Worm (Caenorhabditis elegans): ENCODE measurements around the gene D2089.8.

D2089.8 gene

ce11 chrII:10665031-10665430 lies 2.5 kb upstream of the D2089.8 start, which contains the start of gene D2089.3:
TSS of gene D2089.3 (minus strand) at chrII:10665131.
- TF ChIP-seq elt-3 (tag; optimal IDR thresholded peaks at IDR 0.05), result no peak
- no peak for TF ChIP-seq isw-1 (GFP tag; IDR thresholded peaks at IDR 0.05)
- no peak for TF ChIP-seq aly-2 (tag; optimal IDR thresholded peaks at IDR 0.05)
- TF ChIP-seq tbx-2 (tag; optimal IDR thresholded peaks at IDR 0.05), result no peak
- TF ChIP-seq unc-86 (tag; optimal IDR thresholded peaks at IDR 0.05), result no peak
- no peak for TF ChIP-seq efl-1 (optimal IDR thresholded peaks at IDR 0.05)
- no peak for TF ChIP-seq efl-1 (GFP tag; optimal IDR thresholded peaks at IDR 0.05 in 1 of 2)
- TF ChIP-seq dpl-1 (GFP tag; optimal IDR thresholded peaks at IDR 0.05), result no peak
- no peak for TF ChIP-seq ceh-82 (tag; optimal IDR thresholded peaks at IDR 0.05)
- no peak for TF ChIP-seq mab-9 (GFP tag; IDR thresholded peaks at IDR 0.05)
- TF ChIP-seq nhr-20 (tag; optimal IDR thresholded peaks at IDR 0.05), result no peak
- TF ChIP-seq nhr-71 (tag; optimal IDR thresholded peaks at IDR 0.05), result no peak
- TF ChIP-seq egl-27 (tag; optimal IDR thresholded peaks at IDR 0.05), result no peak

ce11 chrII:10662279-10662678 lies 302 bp downstream of the D2089.8 start:
- no peak for TF ChIP-seq rnt-1 (tag; optimal IDR thresholded peaks at IDR 0.05)
- no peak for TF ChIP-seq efl-1 (optimal IDR thresholded peaks at IDR 0.05)
- TF ChIP-seq efl-1 (GFP tag; optimal IDR thresholded peaks at IDR 0.05 in 1 of 2), result peak in 1 of 2 experiments; percentile 75

- TF ChIP-seq snpc-4 (tag; optimal IDR thresholded peaks at IDR 0.05) (no peak), alr-1 (tag; optimal IDR thresholded peaks at IDR 0.05; ENCODE audit: borderline replicate concordance) (no peak), ets-5 (GFP tag; IDR thresholded peaks at IDR 0.05) (0 out of 2 replicates have a peak, but pooled peaks have one; percentile 67), ama-1 (optimal IDR thresholded peaks at IDR 0.05) (no peak), egl-13 (tag; optimal IDR thresholded peaks at IDR 0.05) (no peak), blmp-1 (tag; optimal IDR thresholded peaks at IDR 0.05) (peak; percentile 14)
Observed at ce11 chrII:10661448-10662064, 1.0 kb downstream of the D2089.8 start.

ce11 chrII:10660892-10661291 lies 1.7 kb downstream of the D2089.8 start, which contains the start of gene marc-2:
TSS of gene marc-2 (minus strand) at chrII:10660992.
- no peak for TF ChIP-seq swsn-7 (tag; optimal IDR thresholded peaks at IDR 0.05)
- peak; percentile 10 for TF ChIP-seq nhr-85 (tag)
- no peak for TF ChIP-seq rnt-1 (tag; optimal IDR thresholded peaks at IDR 0.05)
- TF ChIP-seq nhr-11 (tag; optimal IDR thresholded peaks at IDR 0.05), result no peak
- no peak for TF ChIP-seq efl-1 (optimal IDR thresholded peaks at IDR 0.05)
- TF ChIP-seq efl-1 (GFP tag; optimal IDR thresholded peaks at IDR 0.05 in 1 of 2), result no peak
- TF ChIP-seq irx-1 (tag; optimal IDR thresholded peaks at IDR 0.05), result no peak

- TF ChIP-seq unc-98 (GFP tag; IDR thresholded peaks at IDR 0.05), result no peak
- no peak for TF ChIP-seq efl-1 (optimal IDR thresholded peaks at IDR 0.05)
- TF ChIP-seq efl-1 (GFP tag; optimal IDR thresholded peaks at IDR 0.05 in 1 of 2), result peak in 1 of 2 experiments; percentile 51
Observed at ce11 chrII:10659585-10659984, 3.0 kb downstream of the D2089.8 start.

- TF ChIP-seq C04F5.9 (tag; optimal IDR thresholded peaks at IDR 0.05) (no peak), nhr-90 (tag; optimal IDR thresholded peaks at IDR 0.05; ENCODE audit: poor library complexity) (peak; percentile 57), mdl-1 (tag; optimal IDR thresholded peaks at IDR 0.05) (peak in 1 of 2 experiments; percentile 44), F16B12.6 (tag; optimal IDR thresholded peaks at IDR 0.05) (peak; percentile 49), C16A3.4 (tag; optimal IDR thresholded peaks at IDR 0.05) (peak; percentile 60), egl-27 (tag; optimal IDR thresholded peaks at IDR 0.05) (no peak), lin-13 (GFP tag; optimal IDR thresholded peaks at IDR 0.05) (peak; percentile 45), Y116A8C.19 (tag; optimal IDR thresholded peaks at IDR 0.05; ENCODE audit: borderline replicate concordance) (no peak), zag-1 (tag; optimal IDR thresholded peaks at IDR 0.05) (no peak), lin-14 (GFP tag; optimal IDR thresholded peaks at IDR 0.05) (peak; percentile 85), hlh-4 (tag; optimal IDR thresholded peaks at IDR 0.05) (no peak), grh-1 (GFP tag; IDR thresholded peaks at IDR 0.05) (peak; percentile 53; the same call in 1 of the 2 replicates), unc-130 (tag; optimal IDR thresholded peaks at IDR 0.05) (peak; percentile 76), nhr-77 (tag; optimal IDR thresholded peaks at IDR 0.05) (peak; percentile 46), elt-2 (tag; optimal IDR thresholded peaks at IDR 0.05) (peak; percentile 10), dsc-1 (tag; optimal IDR thresholded peaks at IDR 0.05) (peak; percentile 49), swsn-7 (tag; optimal IDR thresholded peaks at IDR 0.05) (peak; percentile 68), ceh-90 (tag; optimal IDR thresholded peaks at IDR 0.05) (no peak), egl-13 (tag; optimal IDR thresholded peaks at IDR 0.05) (peak; percentile 13)
Observed at ce11 chrII:10658576-10659256, 3.9 kb downstream of the D2089.8 start, which contains the start of the genes snu-13 and rsp-7. TSS of gene snu-13 (minus strand) at chrII:10658626. TSS of gene rsp-7 (plus strand) at chrII:10659206.

Data from whole organism, L1 larva.